Fruit fly (Drosophila melanogaster) whole organism, wandering third instar larva: ENCODE data around the gene CG3091.
A peak's percentile ranks its signal among the peaks of the same experiment; 100 is the strongest.

Experiments used
- Abd-B ChIP-seq: fragments of >200 bp; optimal IDR thresholded peaks from 2 replicates; lab custom pipeline; 2017; ENCODE audit warnings: missing biosample characterization, missing genetic modification characterization
- CG32264 ChIP-seq: fragments of 200-800 bp; sonication (Bioruptor generic); optimal IDR thresholded peaks from 2 replicates; lab custom pipeline; 2016; ENCODE audit warnings: missing biosample characterization, missing genetic modification characterization
- CG9705 ChIP-seq: fragments of 200-800 bp; sonication (Bioruptor generic); optimal IDR thresholded peaks from 2 replicates; lab custom pipeline; 2018; ENCODE audit warnings: missing biosample characterization, mild to moderate bottlenecking, missing genetic modification characterization
- CrebA ChIP-seq: fragments of 200-800 bp; sonication (Bioruptor generic); optimal IDR thresholded peaks from 2 replicates; lab custom pipeline; 2016; ENCODE audit warnings: missing biosample characterization, mild to moderate bottlenecking, missing genetic modification characterization, borderline replicate concordance
- Dfd ChIP-seq: fragments of >200 bp; optimal IDR thresholded peaks from 2 replicates; lab custom pipeline; 2017; ENCODE audit warnings: missing biosample characterization, missing genetic modification characterization
- Dif ChIP-seq: fragments of 200-275, 200-300 bp; sonication (Bioruptor generic); optimal IDR thresholded peaks from 2 replicates; lab custom pipeline; 2018; ENCODE audit warnings: missing biosample characterization, missing genetic modification characterization; ENCODE audit not compliant: partially characterized antibody
- GATAd ChIP-seq: sonication (Bioruptor generic); optimal IDR thresholded peaks from 2 replicates; lab custom pipeline; 2016; ENCODE audit warnings: missing biosample characterization, missing genetic modification characterization
- HLH106 ChIP-seq: fragments of 200-800 bp; optimal IDR thresholded peaks from 3 replicates; lab custom pipeline; 2019; ENCODE audit warnings: missing biosample characterization, mild to moderate bottlenecking, missing genetic modification characterization, moderate library complexity
- Hnf4 ChIP-seq: fragments of 200-800 bp; sonication (Bioruptor generic); optimal IDR thresholded peaks from 2 replicates; lab custom pipeline; 2016; ENCODE audit warnings: missing biosample characterization, mild to moderate bottlenecking, missing genetic modification characterization
- Hr78 ChIP-seq: fragments of >200 bp; optimal IDR thresholded peaks from 2 replicates; lab custom pipeline; 2017; ENCODE audit warnings: missing biosample characterization, missing genetic modification characterization
- Hr83 ChIP-seq: fragments of 200-300 bp; sonication (Bioruptor generic); optimal IDR thresholded peaks from 2 replicates; lab custom pipeline; 2016; ENCODE audit warnings: missing biosample characterization, mild to moderate bottlenecking, missing genetic modification characterization, moderate library complexity; ENCODE audit not compliant: poor library complexity, severe bottlenecking
- Jra ChIP-seq: sonication (Bioruptor generic); optimal IDR thresholded peaks from 2 replicates; lab custom pipeline; 2016; ENCODE audit warnings: missing biosample characterization, missing genetic modification characterization
- Mio ChIP-seq: sonication (Bioruptor generic); optimal IDR thresholded peaks from 2 replicates; lab custom pipeline; 2016; ENCODE audit warnings: missing biosample characterization, missing genetic modification characterization
- Myc ChIP-seq: fragments of >200 bp; optimal IDR thresholded peaks from 2 replicates; lab custom pipeline; 2017
- N ChIP-seq: fragments of >200 bp; optimal IDR thresholded peaks from 2 replicates; lab custom pipeline; 2018; ENCODE audit warnings: missing biosample characterization, missing external identifiers, missing genetic modification characterization
- OdsH ChIP-seq: fragments of 200-800 bp; sonication (Bioruptor generic); optimal IDR thresholded peaks from 2 replicates; lab custom pipeline; 2016; ENCODE audit warnings: missing biosample characterization, mild to moderate bottlenecking, missing genetic modification characterization
- Rel ChIP-seq, 2 experiments: fragments of 200-800 bp; sonication (Bioruptor generic) in 1 of 2; optimal IDR thresholded peaks; 2 replicates in 1 of 2; 3 replicates in 1 of 2; lab custom pipeline; 2016 to 2019; ENCODE audit warnings: mild to moderate bottlenecking in 2 of 2, missing biosample characterization in 2 of 2, missing genetic modification characterization in 2 of 2, moderate library complexity in 1 of 2
- Sp1 ChIP-seq: fragments of 200-800 bp; sonication (Bioruptor generic); optimal IDR thresholded peaks from 3 replicates; lab custom pipeline; 2019; ENCODE audit warnings: missing biosample characterization, mild to moderate bottlenecking, missing genetic modification characterization, moderate library complexity
- Vsx2 ChIP-seq: fragments of 200-300, 225-300 bp; sonication (Bioruptor generic); optimal IDR thresholded peaks from 2 replicates; lab custom pipeline; 2018; ENCODE audit warnings: missing biosample characterization, missing genetic modification characterization; ENCODE audit not compliant: partially characterized antibody
- br ChIP-seq: fragments of 200-800 bp; sonication (Bioruptor generic); optimal IDR thresholded peaks from 2 replicates; lab custom pipeline; 2016; ENCODE audit warnings: missing biosample characterization, missing genetic modification characterization
- brk ChIP-seq: fragments of 200-800 bp; sonication (Bioruptor generic); optimal IDR thresholded peaks from 2 replicates; lab custom pipeline; 2016; ENCODE audit warnings: missing biosample characterization, mild to moderate bottlenecking, missing genetic modification characterization
- dl ChIP-seq, 2 experiments: fragments of 175-275, 200-275 bp in 1 of 2; fragments of 200-275 bp in 1 of 2; sonication (Bioruptor generic); optimal IDR thresholded peaks; lab custom pipeline; 2018; ENCODE audit warnings: mild to moderate bottlenecking in 2 of 2, missing biosample characterization in 2 of 2, missing genetic modification characterization in 2 of 2, moderate library complexity in 2 of 2; ENCODE audit not compliant: partially characterized antibody in 2 of 2, insufficient read depth in 1 of 2
- dmrt93B ChIP-seq: fragments of 200-800 bp; sonication (Bioruptor generic); optimal IDR thresholded peaks from 2 replicates; lab custom pipeline; 2018; ENCODE audit warnings: missing biosample characterization, mild to moderate bottlenecking, missing genetic modification characterization
- dsf ChIP-seq: sonication (Bioruptor generic); optimal IDR thresholded peaks from 2 replicates; lab custom pipeline; 2016; ENCODE audit warnings: missing biosample characterization, missing genetic modification characterization, borderline replicate concordance
- ey ChIP-seq: fragments of 200-800 bp; sonication (Bioruptor generic); optimal IDR thresholded peaks from 2 replicates; lab custom pipeline; 2016; ENCODE audit warnings: missing biosample characterization, missing genetic modification characterization
- foxo ChIP-seq, 2 experiments: fragments of 200-800 bp; sonication (Bioruptor generic); optimal IDR thresholded peaks; 2 replicates in 1 of 2; 3 replicates in 1 of 2; lab custom pipeline; 2016 to 2017; ENCODE audit warnings: missing biosample characterization in 2 of 2, missing genetic modification characterization in 2 of 2
- fru ChIP-seq: fragments of 200-800 bp; sonication (Bioruptor generic); optimal IDR thresholded peaks from 3 replicates; lab custom pipeline; 2016; ENCODE audit warnings: missing biosample characterization, mild to moderate bottlenecking, missing genetic modification characterization
- h ChIP-seq: fragments of 200-800 bp; sonication (Bioruptor generic); optimal IDR thresholded peaks from 3 replicates; lab custom pipeline; 2016; ENCODE audit warnings: missing biosample characterization, mild to moderate bottlenecking, missing genetic modification characterization
- jim ChIP-seq: fragments of 175-275, 200-325 bp; sonication (Bioruptor generic); optimal IDR thresholded peaks from 2 replicates; lab custom pipeline; 2016; ENCODE audit warnings: missing biosample characterization, mild to moderate bottlenecking, missing genetic modification characterization
- lola ChIP-seq: fragments of >200 bp; optimal IDR thresholded peaks from 2 replicates; lab custom pipeline; 2017; ENCODE audit warnings: missing biosample characterization, missing genetic modification characterization
- pan ChIP-seq: fragments of >200 bp; optimal IDR thresholded peaks from 2 replicates; lab custom pipeline; 2017
- psq ChIP-seq: fragments of 200-800 bp; sonication (Bioruptor generic); optimal IDR thresholded peaks from 3 replicates; lab custom pipeline; 2017; ENCODE audit warnings: missing biosample characterization, mild to moderate bottlenecking, missing genetic modification characterization, moderate library complexity
- rgr ChIP-seq: fragments of 200-800 bp; sonication (Bioruptor generic); optimal IDR thresholded peaks from 3 replicates; lab custom pipeline; 2016; ENCODE audit warnings: missing biosample characterization, mild to moderate bottlenecking, missing genetic modification characterization
- sage ChIP-seq: fragments of 200-800 bp; sonication (Bioruptor generic); optimal IDR thresholded peaks from 2 replicates; lab custom pipeline; 2016; ENCODE audit warnings: missing biosample characterization, mild to moderate bottlenecking, missing genetic modification characterization
- sv ChIP-seq: fragments of 200-800 bp; sonication (Bioruptor generic); optimal IDR thresholded peaks from 3 replicates; lab custom pipeline; 2016; ENCODE audit warnings: missing biosample characterization, missing genetic modification characterization
- tai ChIP-seq: sonication (Bioruptor generic); optimal IDR thresholded peaks from 2 replicates; lab custom pipeline; 2016; ENCODE audit warnings: missing biosample characterization, missing genetic modification characterization
- usp ChIP-seq: fragments of >200 bp; optimal IDR thresholded peaks from 2 replicates; lab custom pipeline; 2017; ENCODE audit warnings: missing biosample characterization, missing genetic modification characterization
- woc ChIP-seq: sonication (Bioruptor generic); optimal IDR thresholded peaks from 2 replicates; lab custom pipeline; 2016; ENCODE audit warnings: missing biosample characterization, mild to moderate bottlenecking, missing genetic modification characterization

CG3091 gene

dm6 chrX:2301069-2301508, 47.1 kb upstream of the CG3091 start:
- TF ChIP-seq brk (no peak), Dif (GFP tag; lab: Kevin White, UChicago) (peak; percentile 95), OdsH (GFP tag; lab: Kevin White, UChicago) (peak; percentile 69), jim (GFP tag; lab: Kevin White, UChicago) (no peak), h (peak; percentile 40), fru (GFP tag; lab: Kevin White, UChicago) (peak; percentile 72), N (GFP tag; lab: Kevin White, UChicago) (no peak), Rel (GFP tag; optimal IDR thresholded peaks at IDR 0.05; lab: Kevin White, UChicago) (no peak), Rel (tag; optimal IDR thresholded peaks at IDR 0.05; lab: Kevin White, UChicago) (no peak), br (peak; percentile 9), CG32264 (GFP tag; lab: Kevin White, UChicago) (no peak), Jra (GFP tag; lab: Kevin White, UChicago) (no peak), GATAd (GFP tag; lab: Kevin White, UChicago) (no peak), CrebA (no peak), dl (GFP tag; optimal IDR thresholded peaks at IDR 0.05; lab: Kevin White, UChicago; ENCODE audit: insufficient read depth in 1 of 2, partially characterized antibody in 2 of 2) (peak; percentile 90 to 95), Vsx2 (GFP tag; lab: Kevin White, UChicago) (peak; percentile 83), pan (lab: Kevin White, UChicago) (no peak), sv (GFP tag; lab: Kevin White, UChicago) (no peak), Myc (lab: Kevin White, UChicago) (no peak), Sp1 (GFP tag; lab: Kevin White, UChicago) (peak; percentile 67), psq (peak; percentile 54), Dfd (GFP tag; lab: Kevin White, UChicago) (no peak), HLH106 (tag; lab: Kevin White, UChicago) (peak; percentile 79), Hr83 (GFP tag; lab: Kevin White, UChicago) (no peak), rgr (GFP tag; lab: Kevin White, UChicago) (peak; percentile 77), foxo (GFP tag; optimal IDR thresholded peaks at IDR 0.05; lab: Kevin White, UChicago) (peak in 1 of 2 experiments; percentile 70), ey (peak; percentile 64), dmrt93B (peak; percentile 70), usp (GFP tag; lab: Kevin White, UChicago) (no peak), CG9705 (GFP tag; lab: Kevin White, UChicago) (peak; percentile 57), tai (GFP tag; lab: Kevin White, UChicago) (no peak)

- TF ChIP-seq OdsH (GFP tag; lab: Kevin White, UChicago) = peak; percentile 98
- TF ChIP-seq Hr83 (GFP tag; lab: Kevin White, UChicago) = peak; percentile 93
- TF ChIP-seq dmrt93B = peak; percentile 99
- TF ChIP-seq dl (GFP tag; optimal IDR thresholded peaks at IDR 0.05; lab: Kevin White, UChicago; ENCODE audit: insufficient read depth in 1 of 2, partially characterized antibody in 2 of 2) = peak in 1 of 2 experiments; percentile 10
- TF ChIP-seq Hr78 (GFP tag; lab: Kevin White, UChicago) = no peak
- TF ChIP-seq ey = peak; percentile 99
- TF ChIP-seq Hnf4 (GFP tag; lab: Kevin White, UChicago) = peak; percentile 98
- TF ChIP-seq sv (GFP tag; lab: Kevin White, UChicago) = peak; percentile 88
- TF ChIP-seq usp (GFP tag; lab: Kevin White, UChicago) = no peak
- peak; percentile 98 for TF ChIP-seq CG32264 (GFP tag; lab: Kevin White, UChicago)
- peak; percentile 94 for TF ChIP-seq dsf (GFP tag; lab: Kevin White, UChicago)
- peak; percentile 99 for TF ChIP-seq fru (GFP tag; lab: Kevin White, UChicago)
- TF ChIP-seq Mio = peak; percentile 93
- TF ChIP-seq brk = peak; percentile 90
- TF ChIP-seq N (GFP tag; lab: Kevin White, UChicago) = no peak
- peak; percentile 98 for TF ChIP-seq Jra (GFP tag; lab: Kevin White, UChicago)
- TF ChIP-seq CrebA = peak; percentile 92
- TF ChIP-seq lola = no peak
- TF ChIP-seq tai (GFP tag; lab: Kevin White, UChicago) = peak; percentile 95
- TF ChIP-seq Abd-B = no peak
- no peak for TF ChIP-seq Myc (lab: Kevin White, UChicago)
- TF ChIP-seq psq = peak; percentile 97
- peak; percentile 99 for TF ChIP-seq HLH106 (tag; lab: Kevin White, UChicago)
- peak; percentile 99 for TF ChIP-seq Sp1 (GFP tag; lab: Kevin White, UChicago)
- TF ChIP-seq pan (lab: Kevin White, UChicago) = no peak
- TF ChIP-seq Rel (GFP tag; optimal IDR thresholded peaks at IDR 0.05; lab: Kevin White, UChicago) = peak; percentile 92
- TF ChIP-seq Rel (tag; optimal IDR thresholded peaks at IDR 0.05; lab: Kevin White, UChicago) = peak; percentile 90
- peak; percentile 90 for TF ChIP-seq GATAd (GFP tag; lab: Kevin White, UChicago)
- TF ChIP-seq jim (GFP tag; lab: Kevin White, UChicago) = peak; percentile 7
- peak; percentile 2 for TF ChIP-seq Dfd (GFP tag; lab: Kevin White, UChicago)
- peak; percentile 99 for TF ChIP-seq h
- peak; percentile 99 for TF ChIP-seq br
- no peak for TF ChIP-seq Dif (GFP tag; lab: Kevin White, UChicago)
- TF ChIP-seq rgr (GFP tag; lab: Kevin White, UChicago) = peak; percentile 99
- peak; percentile 95 to 98 for TF ChIP-seq foxo (GFP tag; optimal IDR thresholded peaks at IDR 0.05; lab: Kevin White, UChicago)
- peak; percentile 98 for TF ChIP-seq sage (GFP tag; lab: Kevin White, UChicago)
- peak; percentile 96 for TF ChIP-seq woc (GFP tag; lab: Kevin White, UChicago)
- TF ChIP-seq CG9705 (GFP tag; lab: Kevin White, UChicago) = peak; percentile 95
- no peak for TF ChIP-seq Vsx2 (GFP tag; lab: Kevin White, UChicago)
These were observed 46.5 kb upstream of the CG3091 start for dm6 chrX:2300293-2301068.
